Worm (Caenorhabditis elegans) whole organism, early embryonic: ENCODE measurements around the gene kin-4.

Experiments used
- B0310.2 ChIP-seq: sonication (generic microtip); optimal IDR thresholded peaks from 2 replicates; lab custom pipeline; 2016; ENCODE audit warnings: mild to moderate bottlenecking, missing genetic modification characterization, missing compliant biosample characterization
- F13C5.2 ChIP-seq: sonication (generic microtip); optimal IDR thresholded peaks from 2 replicates; lab custom pipeline; 2017; ENCODE audit warnings: mild to moderate bottlenecking, missing genetic modification characterization, inconsistent platforms, missing compliant biosample characterization
- aly-1 ChIP-seq: sonication (generic microtip); optimal IDR thresholded peaks from 2 replicates; lab custom pipeline; 2016; ENCODE audit warnings: missing genetic modification characterization, missing compliant biosample characterization
- ama-1 ChIP-seq: fragments of 150-350 bp; optimal IDR thresholded peaks from 2 replicates; lab custom pipeline; 2014
- ceh-13 ChIP-seq: fragments of 200-800 bp; sonication (Bioruptor generic); optimal IDR thresholded peaks from 2 replicates; lab custom pipeline; 2018; ENCODE audit warnings: mild to moderate bottlenecking, missing genetic modification characterization, missing compliant biosample characterization
- ceh-36 ChIP-seq: sonication (generic microtip); optimal IDR thresholded peaks from 2 replicates; lab custom pipeline; 2016; ENCODE audit warnings: missing genetic modification characterization, inconsistent platforms, missing compliant biosample characterization
- ets-7 ChIP-seq: sonication (generic microtip); optimal IDR thresholded peaks from 2 replicates; lab custom pipeline; 2016; ENCODE audit warnings: missing genotype, missing genetic modification characterization, missing compliant biosample characterization
- flt-1 ChIP-seq: fragments of 200-800 bp; sonication (Bioruptor generic); IDR thresholded peaks from 2 replicates; pipeline ENCODE4 v1.3.6; 2022; ENCODE audit warnings: missing genetic modification characterization, missing compliant biosample characterization
- hmbx-1 ChIP-seq: sonication (generic microtip); optimal IDR thresholded peaks from 2 replicates; lab custom pipeline; 2016; ENCODE audit warnings: mild to moderate bottlenecking, missing genetic modification characterization, missing compliant biosample characterization
- hmg-4 ChIP-seq: fragments of 200-800 bp; sonication (Bioruptor generic); optimal IDR thresholded peaks from 2 replicates; lab custom pipeline; 2018; ENCODE audit warnings: mild to moderate bottlenecking, missing genetic modification characterization, missing compliant biosample characterization
- hnd-1 ChIP-seq: sonication (generic microtip); optimal IDR thresholded peaks from 2 replicates; lab custom pipeline; 2016; ENCODE audit warnings: missing genetic modification characterization, missing compliant biosample characterization
- pes-1 ChIP-seq: fragments of 200-800 bp; sonication (Bioruptor generic); IDR thresholded peaks from 2 replicates; pipeline ENCODE4 v1.3.6; 2022; ENCODE audit warnings: missing genetic modification reagents, missing genetic modification characterization, missing compliant biosample characterization
- scrt-1 ChIP-seq: fragments of 200-800 bp; sonication (Bioruptor generic); IDR thresholded peaks from 2 replicates; pipeline ENCODE4 v1.3.6; 2022; ENCODE audit warnings: missing genetic modification characterization, missing compliant biosample characterization
- sea-1 ChIP-seq: fragments of 200-800 bp; sonication (Bioruptor generic); conservative IDR thresholded peaks from 2 replicates; pipeline ENCODE4 v1.3.6; 2022; ENCODE audit warnings: missing genetic modification characterization, missing compliant biosample characterization
- tbx-11 ChIP-seq: fragments of 200-800 bp; sonication (Bioruptor generic); IDR thresholded peaks from 2 replicates; pipeline ENCODE4 v1.3.6; 2022; ENCODE audit warnings: missing genetic modification characterization, missing compliant biosample characterization
- tbx-37 ChIP-seq: fragments of 200-800 bp; sonication (Bioruptor generic); conservative IDR thresholded peaks from 2 replicates; pipeline ENCODE4 v1.3.6; 2022; ENCODE audit warnings: missing genetic modification reagents, missing genetic modification characterization, missing compliant biosample characterization
- tra-4 ChIP-seq: sonication (generic microtip); optimal IDR thresholded peaks from 2 replicates; lab custom pipeline; 2017; ENCODE audit warnings: missing genetic modification characterization, missing compliant biosample characterization

kin-4 gene

DNA sequence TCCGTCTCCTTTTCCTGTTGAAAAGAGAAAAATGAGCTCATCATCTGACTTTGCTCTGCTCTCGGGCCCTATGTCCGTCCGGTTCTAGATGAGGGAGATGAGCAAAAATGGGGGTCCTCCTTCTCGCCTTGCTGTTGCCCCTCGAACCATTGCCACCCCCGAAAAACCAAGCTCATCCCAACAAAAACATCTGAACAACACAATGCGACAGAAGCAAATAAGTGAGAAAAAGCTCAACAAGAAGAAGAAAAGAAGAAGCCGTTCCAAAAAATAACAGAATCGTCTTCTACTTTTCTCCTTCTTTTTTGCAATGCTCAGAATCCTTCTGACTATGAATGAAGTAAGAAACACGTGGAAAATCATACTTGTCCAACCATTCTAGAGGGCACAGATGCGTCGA lies 30.3 kb downstream of the kin-4 start:
- TF ChIP-seq pes-1 = no peak
- TF ChIP-seq tra-4 = no peak
- no peak for TF ChIP-seq ceh-36 (tag; lab: Kevin White, UChicago)
- TF ChIP-seq tbx-11 (GFP tag; lab: Robert Waterston, UW) = no peak
- no peak for TF ChIP-seq B0310.2 (tag; lab: Kevin White, UChicago)
- no peak for TF ChIP-seq flt-1 (GFP tag; lab: Robert Waterston, UW)
- TF ChIP-seq ceh-13 = no peak
- no peak for TF ChIP-seq hmg-4
- TF ChIP-seq tbx-37 (GFP tag; lab: Robert Waterston, UW) = no peak
- TF ChIP-seq sea-1 (GFP tag; lab: Robert Waterston, UW) = no peak
- no peak for TF ChIP-seq F13C5.2

DNA sequence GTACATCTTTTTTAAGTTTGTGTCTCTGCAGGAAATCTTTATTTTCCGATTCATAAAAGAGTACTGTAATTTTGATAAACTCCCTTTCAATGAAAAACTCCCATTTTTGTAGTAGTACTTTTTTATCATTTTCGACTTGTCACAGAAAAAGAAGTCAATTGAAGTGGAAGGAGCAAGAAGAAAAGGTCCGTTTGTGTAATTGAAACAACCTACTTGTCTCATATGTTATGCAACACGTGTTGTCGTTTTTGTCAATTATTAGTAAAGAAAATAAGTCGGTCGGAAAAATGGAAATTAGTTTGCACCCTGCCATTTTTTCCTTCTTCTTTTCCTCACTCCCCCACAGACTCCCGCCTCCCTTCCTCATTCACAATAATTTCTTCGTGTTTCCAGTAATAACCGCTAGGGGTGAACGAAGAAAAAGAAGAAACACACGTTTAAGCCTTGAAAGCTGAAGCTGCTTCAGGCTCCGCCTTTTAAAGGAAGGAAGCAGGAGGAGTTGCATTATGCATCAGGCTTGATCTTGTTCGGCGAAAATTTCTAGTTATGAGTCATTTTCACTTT lies 33.2 kb downstream of the kin-4 start:
- TF ChIP-seq B0310.2 (tag; lab: Kevin White, UChicago) (no peak), flt-1 (GFP tag; lab: Robert Waterston, UW) (no peak), F13C5.2 (no peak), ets-7 (no peak), ceh-13 (no peak), scrt-1 (GFP tag; lab: Robert Waterston, UW) (no peak), hmg-4 (no peak), sea-1 (GFP tag; lab: Robert Waterston, UW) (no peak), pes-1 (no peak), aly-1 (tag; lab: Kevin White, UChicago) (no peak), tbx-11 (GFP tag; lab: Robert Waterston, UW) (no peak), tbx-37 (GFP tag; lab: Robert Waterston, UW) (no peak), ama-1 (lab: Kevin White, UChicago) (no peak), tra-4 (no peak), hmbx-1 (no peak), ceh-36 (tag; lab: Kevin White, UChicago) (no peak), hnd-1 (no peak)

DNA sequence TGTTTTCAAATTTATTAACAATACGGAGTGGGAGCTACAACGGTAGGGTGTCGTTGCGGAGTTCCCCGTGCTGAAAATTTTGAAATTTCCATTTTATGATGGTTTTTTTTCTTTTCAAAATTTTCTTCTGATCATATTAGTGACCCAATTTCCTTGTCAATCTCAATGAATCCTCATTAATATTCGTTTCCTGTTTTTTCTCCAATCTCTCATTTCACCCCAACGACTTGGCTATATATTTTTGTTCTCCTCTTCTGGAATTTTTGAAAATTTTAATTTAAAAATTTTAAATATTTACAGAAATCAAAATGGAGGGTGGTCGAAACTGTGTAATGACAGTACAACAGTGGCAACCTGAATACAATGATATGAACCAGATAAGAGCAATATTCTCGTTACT lies 34.1 kb downstream of the kin-4 start, which contains the start of gene npr-3:
Gene npr-3 (plus strand): TSS at position 301 of the 400 bp plus-strand sequence.
- TF ChIP-seq hmbx-1 = no peak
- no peak for TF ChIP-seq aly-1 (tag; lab: Kevin White, UChicago)
- TF ChIP-seq scrt-1 (GFP tag; lab: Robert Waterston, UW) = no peak
- TF ChIP-seq F13C5.2 = no peak
- TF ChIP-seq flt-1 (GFP tag; lab: Robert Waterston, UW) = no peak
- TF ChIP-seq ceh-36 (tag; lab: Kevin White, UChicago) = no peak
- TF ChIP-seq hmg-4 = no peak
- no peak for TF ChIP-seq tra-4
- no peak for TF ChIP-seq ceh-13
- TF ChIP-seq ets-7 = no peak

DNA sequence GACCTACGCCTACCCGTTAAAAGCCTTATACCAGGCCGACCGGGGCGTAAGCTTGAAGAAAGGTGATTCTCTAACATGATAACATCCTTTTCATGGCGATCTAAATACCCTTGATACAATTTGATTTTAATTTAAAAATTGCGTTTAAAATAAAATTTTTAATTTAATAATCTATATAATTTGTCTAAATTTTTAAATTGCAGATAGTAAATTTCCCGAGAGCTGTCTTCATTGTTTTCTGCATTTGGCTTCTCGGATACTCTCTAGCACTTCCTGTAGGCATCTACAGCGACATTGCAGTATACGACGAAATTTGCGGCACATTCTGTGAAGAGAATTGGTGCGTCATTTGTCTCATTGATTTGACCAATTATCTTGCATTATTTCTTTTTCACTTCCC lies 35.8 kb downstream of the kin-4 start:
- no peak for TF ChIP-seq tbx-37 (GFP tag; lab: Robert Waterston, UW)
- TF ChIP-seq aly-1 (tag; lab: Kevin White, UChicago) = no peak
- no peak for TF ChIP-seq B0310.2 (tag; lab: Kevin White, UChicago)
- TF ChIP-seq hnd-1 = no peak
- TF ChIP-seq tbx-11 (GFP tag; lab: Robert Waterston, UW) = no peak
- no peak for TF ChIP-seq hmg-4
- TF ChIP-seq ceh-13 = no peak
- TF ChIP-seq tra-4 = no peak
- TF ChIP-seq flt-1 (GFP tag; lab: Robert Waterston, UW) = no peak
- no peak for TF ChIP-seq ama-1 (lab: Kevin White, UChicago)
- no peak for TF ChIP-seq sea-1 (GFP tag; lab: Robert Waterston, UW)
- TF ChIP-seq ceh-36 (tag; lab: Kevin White, UChicago) = no peak
- no peak for TF ChIP-seq pes-1

DNA sequence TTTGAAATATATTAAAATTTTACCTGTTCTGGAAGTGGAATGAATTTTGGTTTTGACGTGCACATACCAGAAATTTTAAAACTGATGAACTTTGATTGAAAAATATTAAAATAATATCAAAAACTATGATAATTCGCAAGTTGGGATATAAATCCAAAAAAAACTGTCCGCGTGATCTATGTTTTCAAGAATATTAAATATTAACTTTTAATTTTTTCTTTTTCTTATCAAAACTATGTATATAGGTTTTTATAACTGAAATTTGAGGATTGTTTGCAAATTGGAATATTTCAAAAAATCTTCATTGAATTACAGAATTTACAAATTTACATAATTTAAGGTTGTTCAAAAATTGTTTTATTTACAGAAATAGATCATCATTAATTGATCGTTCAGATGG lies 39.6 kb downstream of the kin-4 start, which contains the start of gene C10C6.3:
Gene C10C6.3 (minus strand): TSS at position 101 of the 400 bp plus-strand sequence.
- TF ChIP-seq ama-1 (lab: Kevin White, UChicago) (no peak), ceh-13 (no peak), aly-1 (tag; lab: Kevin White, UChicago) (no peak), ets-7 (no peak), B0310.2 (tag; lab: Kevin White, UChicago) (no peak), tra-4 (no peak), ceh-36 (tag; lab: Kevin White, UChicago) (no peak), F13C5.2 (no peak), hmg-4 (no peak), flt-1 (GFP tag; lab: Robert Waterston, UW) (no peak)

DNA sequence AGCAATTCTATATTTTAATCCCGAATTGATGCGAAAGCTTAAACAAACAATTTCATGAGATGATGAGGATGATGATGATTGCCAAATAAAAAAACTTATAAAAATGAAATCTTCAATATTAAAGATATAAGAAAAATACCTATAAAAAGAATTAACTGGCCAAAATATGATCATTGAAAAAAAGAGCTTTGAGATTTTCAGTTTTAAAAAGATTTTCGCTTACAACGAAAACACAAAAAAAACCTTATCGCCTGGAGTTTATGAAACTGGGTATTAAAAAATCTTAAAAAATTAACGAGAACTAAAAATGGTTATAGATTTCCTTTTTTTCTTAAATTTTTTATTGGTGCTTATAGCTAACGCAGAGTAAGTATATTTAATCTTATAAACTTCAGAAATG lies 41.9 kb downstream of the kin-4 start, which contains the start of gene C10C6.7:
Gene C10C6.7 (minus strand): TSS at position 101 of the 400 bp plus-strand sequence.
- TF ChIP-seq B0310.2 (tag; lab: Kevin White, UChicago) = no peak
- no peak for TF ChIP-seq ama-1 (lab: Kevin White, UChicago)
- TF ChIP-seq sea-1 (GFP tag; lab: Robert Waterston, UW) = no peak
- no peak for TF ChIP-seq hnd-1

DNA sequence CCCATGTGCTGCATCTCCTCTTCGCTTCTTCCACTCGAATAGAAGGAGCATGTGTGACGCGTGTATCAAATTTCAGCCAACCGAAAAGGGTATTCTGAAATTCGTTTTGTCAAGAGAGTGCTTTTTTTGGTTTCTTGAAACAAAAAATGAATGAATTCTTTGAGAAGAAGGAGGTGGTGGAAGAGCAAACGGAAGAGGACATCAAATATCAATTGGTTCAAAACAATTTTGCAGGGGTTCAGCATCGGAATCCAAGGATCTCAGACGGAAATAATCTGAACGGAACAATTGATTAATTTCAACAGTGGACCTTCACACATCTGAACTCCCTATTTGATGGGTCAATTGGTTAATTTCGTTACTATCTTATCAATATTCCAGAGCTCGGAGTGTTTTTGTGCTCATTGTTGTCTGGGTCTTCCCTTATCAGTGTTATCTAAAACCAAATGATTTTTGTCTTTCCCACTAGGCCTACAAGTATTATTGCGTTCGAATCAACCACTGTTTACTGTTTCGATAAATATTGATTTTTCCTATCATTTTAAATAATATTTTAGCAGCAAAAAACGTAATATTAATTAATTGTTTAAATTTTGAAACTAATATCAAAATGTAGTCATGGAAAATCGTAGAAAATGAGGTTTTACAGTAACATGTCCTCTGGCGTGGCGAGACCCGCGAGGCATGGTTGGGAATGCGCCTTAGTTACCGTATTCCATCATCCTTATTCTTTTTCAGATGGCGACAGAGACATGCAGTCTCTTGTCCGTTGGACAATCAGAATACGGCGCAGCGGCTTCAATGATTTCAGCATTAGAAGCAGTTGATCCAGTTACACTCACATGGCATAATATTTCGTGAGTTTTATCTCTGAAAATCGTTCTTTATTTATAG lies 44.4 kb downstream of the kin-4 start, which contains the start of the genes C10C6.13 and wht-2:
Gene C10C6.13 (minus strand): TSS at position 51 of the 894 bp plus-strand sequence.
Gene wht-2 (plus strand): TSS at position 739 of the 894 bp plus-strand sequence.
- TF ChIP-seq ets-7 (no peak), tbx-37 (GFP tag; lab: Robert Waterston, UW) (no peak), ama-1 (lab: Kevin White, UChicago) (no peak), F13C5.2 (no peak), B0310.2 (tag; lab: Kevin White, UChicago) (no peak), scrt-1 (GFP tag; lab: Robert Waterston, UW) (no peak), hmbx-1 (no peak), aly-1 (tag; lab: Kevin White, UChicago) (no peak), ceh-36 (tag; lab: Kevin White, UChicago) (no peak), hmg-4 (no peak), tra-4 (no peak), sea-1 (GFP tag; lab: Robert Waterston, UW) (no peak)
